Worm (Caenorhabditis elegans) whole organism, L1 larva: ENCODE results near the gene Y37D8A.25.

Source experiments
- C16A3.4 ChIP-seq: fragments of 150-350 bp; optimal IDR thresholded peaks from 2 replicates; lab custom pipeline; 2014; ENCODE audit warnings: missing biosample characterization, missing genetic modification characterization
- aha-1 ChIP-seq: fragments of 150-350 bp; optimal IDR thresholded peaks from 2 replicates; lab custom pipeline; 2014; ENCODE audit warnings: missing biosample characterization, missing genetic modification characterization
- alr-1 ChIP-seq: fragments of 200-800 bp; sonication (Bioruptor generic); optimal IDR thresholded peaks from 2 replicates; lab custom pipeline; 2018; ENCODE audit warnings: borderline replicate concordance, mild to moderate bottlenecking, missing genetic modification characterization, missing compliant biosample characterization
- ama-1 ChIP-seq: fragments of 150-350 bp; optimal IDR thresholded peaks from 2 replicates; lab custom pipeline; 2014
- blmp-1 ChIP-seq: fragments of 150-350 bp; optimal IDR thresholded peaks from 2 replicates; lab custom pipeline; 2014; ENCODE audit warnings: missing biosample characterization, missing genetic modification characterization
- ceh-90 ChIP-seq: sonication (generic microtip); optimal IDR thresholded peaks from 2 replicates; lab custom pipeline; 2016; ENCODE audit warnings: missing genetic modification characterization, missing compliant biosample characterization
- ces-1 ChIP-seq: fragments of 150-350 bp; optimal IDR thresholded peaks from 2 replicates; lab custom pipeline; 2014; ENCODE audit warnings: missing biosample characterization, missing genetic modification reagents, missing genetic modification characterization
- dsc-1 ChIP-seq: sonication (generic microtip); optimal IDR thresholded peaks from 2 replicates; lab custom pipeline; 2016; ENCODE audit warnings: mild to moderate bottlenecking, missing genetic modification characterization, missing compliant biosample characterization
- efl-3 ChIP-seq: fragments of 200-800 bp; sonication (Bioruptor generic); optimal IDR thresholded peaks from 2 replicates; lab custom pipeline; 2018; ENCODE audit warnings: mild to moderate bottlenecking, missing genetic modification characterization, missing compliant biosample characterization
- egl-13 ChIP-seq: sonication (generic microtip); optimal IDR thresholded peaks from 2 replicates; lab custom pipeline; 2016; ENCODE audit warnings: missing genotype, missing genetic modification reagents, missing genetic modification characterization, missing compliant biosample characterization
- egl-27 ChIP-seq, 2 experiments: fragments of 150-350 bp in 1 of 2; sonication (generic microtip); optimal IDR thresholded peaks; 3 replicates each; lab custom pipeline; 2017 to 2018; ENCODE audit warnings: missing biosample characterization in 2 of 2, missing genetic modification characterization in 2 of 2, missing genetic modification reagents in 2 of 2
- elt-2 ChIP-seq: sonication (generic microtip); optimal IDR thresholded peaks from 2 replicates; lab custom pipeline; 2016; ENCODE audit warnings: missing genetic modification characterization, mild to moderate bottlenecking, inconsistent platforms, missing compliant biosample characterization, missing genetic modification reagents
- elt-3 ChIP-seq, 6 experiments: fragments of 150-350 bp in 1 of 6; sonication (generic microtip); optimal IDR thresholded peaks; 2 replicates each; lab custom pipeline; 2017 to 2018; ENCODE audit warnings: missing biosample characterization in 6 of 6, missing genetic modification characterization in 6 of 6, inconsistent platforms in 1 of 6
- ets-5 ChIP-seq: fragments of 200-800 bp; sonication (Bioruptor generic); IDR thresholded peaks from 2 replicates; pipeline ENCODE4 v1.3.6; 2022; ENCODE audit warnings: missing genetic modification characterization, missing compliant biosample characterization
- fkh-8 ChIP-seq: sonication (generic microtip); optimal IDR thresholded peaks from 2 replicates; lab custom pipeline; 2016; ENCODE audit warnings: mild to moderate bottlenecking, missing genetic modification characterization, missing compliant biosample characterization
- hlh-17 ChIP-seq: fragments of 200-800 bp; sonication (Bioruptor generic); optimal IDR thresholded peaks from 2 replicates; lab custom pipeline; 2018; ENCODE audit warnings: missing genetic modification characterization, mild to moderate bottlenecking, missing compliant biosample characterization, moderate library complexity, borderline replicate concordance
- irx-1 ChIP-seq: sonication (generic microtip); optimal IDR thresholded peaks from 2 replicates; lab custom pipeline; 2016; ENCODE audit warnings: missing genetic modification characterization, missing compliant biosample characterization
- isw-1 ChIP-seq: fragments of 200-800 bp; sonication (Bioruptor generic); IDR thresholded peaks from 2 replicates; pipeline ENCODE4 v1.3.6; 2022; ENCODE audit warnings: missing genetic modification characterization, missing compliant biosample characterization
- lin-13 ChIP-seq: fragments of 150-350 bp; optimal IDR thresholded peaks from 2 replicates; lab custom pipeline; 2014; ENCODE audit warnings: missing biosample characterization, missing genetic modification reagents, missing genetic modification characterization
- lin-35 ChIP-seq, 2 experiments: fragments of 150-350 bp; optimal IDR thresholded peaks; 2 replicates each; lab custom pipeline; 2014; ENCODE audit warnings: missing biosample characterization in 2 of 2, missing genetic modification characterization in 2 of 2, missing genetic modification reagents in 2 of 2
- lin-39 ChIP-seq: fragments of 150-350 bp; optimal IDR thresholded peaks from 2 replicates; lab custom pipeline; 2014; ENCODE audit warnings: missing biosample characterization, missing genetic modification reagents, missing genetic modification characterization
- nhr-11 ChIP-seq: fragments of 150-350 bp; optimal IDR thresholded peaks from 2 replicates; lab custom pipeline; 2014; ENCODE audit warnings: missing biosample characterization, missing genetic modification characterization
- nhr-19 ChIP-seq: fragments of 200-800 bp; sonication (Bioruptor generic); conservative IDR thresholded peaks from 2 replicates; pipeline ENCODE4 v1.3.6; 2022; ENCODE audit warnings: missing genetic modification characterization, missing compliant biosample characterization
- nhr-237 ChIP-seq: fragments of 150-350 bp; optimal IDR thresholded peaks from 2 replicates; lab custom pipeline; 2014; ENCODE audit warnings: missing biosample characterization, missing genetic modification characterization
- nhr-47 ChIP-seq: sonication (generic microtip); optimal IDR thresholded peaks from 2 replicates; lab custom pipeline; 2016; ENCODE audit warnings: mild to moderate bottlenecking, missing genetic modification characterization, moderate library complexity, missing compliant biosample characterization
- nhr-71 ChIP-seq: sonication (generic microtip); optimal IDR thresholded peaks from 2 replicates; lab custom pipeline; 2016; ENCODE audit warnings: mild to moderate bottlenecking, missing genetic modification characterization, moderate library complexity, missing compliant biosample characterization
- nhr-77 ChIP-seq: fragments of 150-350 bp; optimal IDR thresholded peaks from 2 replicates; lab custom pipeline; 2014; ENCODE audit warnings: missing biosample characterization, missing genetic modification characterization
- nhr-84 ChIP-seq: sonication (generic microtip); optimal IDR thresholded peaks from 2 replicates; lab custom pipeline; 2017; ENCODE audit warnings: missing biosample characterization, missing genetic modification characterization
- nhr-85 ChIP-seq: sonication (generic microtip); peaks from one replicate; lab custom pipeline; 2016; ENCODE audit warnings: missing genetic modification characterization, inconsistent platforms, missing compliant biosample characterization
- pag-3 ChIP-seq: sonication (generic microtip); optimal IDR thresholded peaks from 2 replicates; lab custom pipeline; 2017; ENCODE audit warnings: missing genetic modification characterization, mild to moderate bottlenecking, missing compliant biosample characterization, antibody characterized with exemption, borderline replicate concordance; ENCODE audit not compliant: insufficient read depth
- rnt-1 ChIP-seq: sonication (generic microtip); optimal IDR thresholded peaks from 2 replicates; lab custom pipeline; 2016; ENCODE audit warnings: mild to moderate bottlenecking, missing genetic modification characterization, moderate library complexity, missing compliant biosample characterization
- skn-1 ChIP-seq: fragments of 150-350 bp; optimal IDR thresholded peaks from 2 replicates; lab custom pipeline; 2014; ENCODE audit warnings: missing biosample characterization, missing genetic modification characterization
- snpc-4 ChIP-seq: fragments of 150-350 bp; optimal IDR thresholded peaks from 2 replicates; lab custom pipeline; 2014; ENCODE audit warnings: missing biosample characterization, missing genetic modification characterization
- snu-23 ChIP-seq: sonication (generic microtip); optimal IDR thresholded peaks from 2 replicates; lab custom pipeline; 2016; ENCODE audit warnings: missing genetic modification characterization, missing compliant biosample characterization
- sptf-1 ChIP-seq: fragments of 150-350 bp; optimal IDR thresholded peaks from 2 replicates; lab custom pipeline; 2014; ENCODE audit warnings: missing biosample characterization, missing genetic modification characterization
- tlp-1 ChIP-seq: fragments of 150-350 bp; optimal IDR thresholded peaks from 2 replicates; lab custom pipeline; 2014; ENCODE audit warnings: missing biosample characterization, missing genetic modification characterization
- unc-130 ChIP-seq: fragments of 150-350 bp; optimal IDR thresholded peaks from 2 replicates; lab custom pipeline; 2017; ENCODE audit warnings: missing biosample characterization, missing genetic modification characterization, inconsistent platforms
- unc-86 ChIP-seq: sonication (generic microtip); optimal IDR thresholded peaks from 2 replicates; lab custom pipeline; 2016; ENCODE audit warnings: missing genetic modification characterization, missing compliant biosample characterization
- vab-15 ChIP-seq: sonication (generic microtip); optimal IDR thresholded peaks from 2 replicates; lab custom pipeline; 2017; ENCODE audit warnings: missing genotype, mild to moderate bottlenecking, missing genetic modification characterization, missing compliant biosample characterization
- xbp-1 ChIP-seq: sonication (generic microtip); optimal IDR thresholded peaks from 2 replicates; lab custom pipeline; 2016; ENCODE audit warnings: missing genetic modification characterization, missing compliant biosample characterization
- zag-1 ChIP-seq: fragments of 150-350 bp; optimal IDR thresholded peaks from 2 replicates; lab custom pipeline; 2014; ENCODE audit warnings: missing biosample characterization, missing genetic modification characterization

Gene Y37D8A.25

ce11 chrIII:12819909-12820308 is at the start of gene Y37D8A.25, which contains the start of gene Y37D8A.2:
Y37D8A.25 (minus strand) TSS chrIII:12820253.
Y37D8A.2 (plus strand) TSS chrIII:12820193.
- TF ChIP-seq lin-35 (GFP tag; optimal IDR thresholded peaks at IDR 0.05; lab: Kevin White, UChicago) (no peak), nhr-77 (no peak), lin-39 (no peak), pag-3 (tag; lab: Kevin White, UChicago) (no peak), irx-1 (tag; lab: Kevin White, UChicago) (no peak), fkh-8 (no peak), ceh-90 (no peak), unc-130 (tag; lab: Kevin White, UChicago) (peak; percentile 25), zag-1 (tag; lab: Kevin White, UChicago) (no peak), ama-1 (lab: Kevin White, UChicago) (no peak), alr-1 (tag; lab: Kevin White, UChicago) (no peak), nhr-19 (peak; percentile 22), skn-1 (tag; lab: Kevin White, UChicago) (no peak), lin-13 (GFP tag; lab: Kevin White, UChicago) (no peak), rnt-1 (tag; lab: Kevin White, UChicago) (peak; percentile 59), ets-5 (no peak), ces-1 (no peak), xbp-1 (tag; lab: Kevin White, UChicago) (no peak), elt-3 (tag; optimal IDR thresholded peaks at IDR 0.05; lab: Kevin White, UChicago) (no peak), tlp-1 (tag; lab: Kevin White, UChicago) (no peak), unc-86 (tag; lab: Kevin White, UChicago) (no peak), vab-15 (no peak), hlh-17 (GFP tag; lab: Kevin White, UChicago) (no peak), efl-3 (GFP tag; lab: Kevin White, UChicago) (no peak), nhr-47 (no peak), nhr-71 (peak; percentile 42), nhr-11 (tag; lab: Kevin White, UChicago) (no peak), sptf-1 (tag; lab: Kevin White, UChicago) (no peak), C16A3.4 (no peak), blmp-1 (no peak), dsc-1 (tag; lab: Kevin White, UChicago) (no peak)

DNA sequence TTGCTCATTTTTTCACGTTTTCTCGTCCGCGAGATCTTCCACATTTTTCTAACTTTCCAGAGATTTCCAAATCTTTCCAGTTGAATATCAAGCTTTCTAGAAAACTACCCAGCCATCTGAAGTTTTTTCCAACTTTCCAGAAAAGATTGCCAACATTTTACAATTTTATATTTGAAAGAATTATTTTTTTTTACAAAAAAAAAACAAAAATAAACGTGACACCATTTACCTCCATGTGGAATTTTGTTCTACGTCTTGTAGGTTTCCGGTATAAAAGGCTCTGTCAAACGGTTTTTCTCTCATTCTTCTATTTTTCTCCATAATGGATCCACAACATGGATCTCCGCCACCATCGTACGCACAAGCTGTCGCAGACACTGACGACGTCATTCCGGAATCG is 44.6 kb upstream of the Y37D8A.25 start, which contains the start of gene Y37D8A.8:
TSS of gene Y37D8A.8 (plus strand) at position 301 of the 400 bp plus-strand sequence.
- TF ChIP-seq egl-27 (tag; optimal IDR thresholded peaks at IDR 0.05; lab: Kevin White, UChicago), result no peak
- TF ChIP-seq egl-13 (tag; lab: Kevin White, UChicago), result no peak
- no peak for TF ChIP-seq nhr-71
- TF ChIP-seq aha-1 (tag; lab: Kevin White, UChicago), result no peak
- TF ChIP-seq snpc-4 (tag; lab: Kevin White, UChicago), result no peak
- TF ChIP-seq nhr-237 (tag; lab: Kevin White, UChicago), result no peak
- no peak for TF ChIP-seq unc-86 (tag; lab: Kevin White, UChicago)
- TF ChIP-seq snu-23 (GFP tag; lab: Kevin White, UChicago), result no peak
- no peak for TF ChIP-seq nhr-85 (tag; lab: Kevin White, UChicago)
- TF ChIP-seq ces-1, result no peak
- no peak for TF ChIP-seq rnt-1 (tag; lab: Kevin White, UChicago)
- no peak for TF ChIP-seq pag-3 (tag; lab: Kevin White, UChicago)
- no peak for TF ChIP-seq nhr-11 (tag; lab: Kevin White, UChicago)
- no peak for TF ChIP-seq ama-1 (lab: Kevin White, UChicago)
- no peak for TF ChIP-seq elt-2 (tag; lab: Kevin White, UChicago)
- no peak for TF ChIP-seq nhr-84 (tag; lab: Kevin White, UChicago)
- TF ChIP-seq isw-1 (GFP tag; lab: Robert Waterston, UW), result no peak
